Fruit fly (Drosophila melanogaster) whole organism, embryonic: ENCODE measurements around the gene Z600.

Experiments used
- B-H2 ChIP-seq: fragments of 200-800 bp; sonication (Bioruptor generic); optimal IDR thresholded peaks from 2 replicates; lab custom pipeline; 2018; ENCODE audit warnings: missing biosample characterization, mild to moderate bottlenecking, missing genetic modification characterization
- BEAF-32 ChIP-seq: fragments of 200-800 bp; sonication (Bioruptor generic); optimal IDR thresholded peaks from 3 replicates; lab custom pipeline; 2017; ENCODE audit warnings: missing biosample characterization, missing genetic modification characterization, mild to moderate bottlenecking, moderate library complexity, missing genetic modification reagents
- CG10431 ChIP-seq: fragments of 200-800 bp; sonication (Bioruptor generic); optimal IDR thresholded peaks from 3 replicates; lab custom pipeline; 2018; ENCODE audit warnings: missing biosample characterization, mild to moderate bottlenecking, missing genetic modification characterization
- CG10979 ChIP-seq: fragments of 200-800 bp; sonication (Bioruptor generic); optimal IDR thresholded peaks from 2 replicates; lab custom pipeline; 2018; ENCODE audit warnings: missing biosample characterization, mild to moderate bottlenecking, missing genetic modification characterization, moderate library complexity
- CG11093 ChIP-seq: fragments of 200-800 bp; sonication (Bioruptor generic); IDR thresholded peaks from 3 replicates; pipeline ENCODE4 v1.3.6; 2022; ENCODE audit warnings: missing biosample characterization, missing genetic modification characterization
- CG12104 ChIP-seq: fragments of 200-800 bp; sonication (Bioruptor generic); optimal IDR thresholded peaks from 3 replicates; lab custom pipeline; 2016; ENCODE audit warnings: missing biosample characterization, missing genetic modification characterization
- CG12769 ChIP-seq: fragments of 200-800 bp; sonication (Bioruptor generic); optimal IDR thresholded peaks from 2 replicates; lab custom pipeline; 2019; ENCODE audit warnings: missing biosample characterization, mild to moderate bottlenecking, missing genetic modification characterization, moderate library complexity
- CG13894 ChIP-seq: fragments of 200-800 bp; sonication (Bioruptor generic); optimal IDR thresholded peaks from 3 replicates; lab custom pipeline; 2018; ENCODE audit warnings: missing biosample characterization, mild to moderate bottlenecking, missing genetic modification characterization, moderate library complexity
- CG14441 ChIP-seq: fragments of 200-800 bp; sonication (Bioruptor generic); IDR thresholded peaks from 2 replicates; pipeline ENCODE4 v1.3.6; 2022; ENCODE audit warnings: missing biosample characterization, missing genetic modification characterization
- CG14965 ChIP-seq: fragments of 200-800 bp; sonication (Bioruptor generic); optimal IDR thresholded peaks from 2 replicates; lab custom pipeline; 2016; ENCODE audit warnings: missing biosample characterization, missing genetic modification characterization, borderline replicate concordance
- CG1529 ChIP-seq: fragments of 200-800 bp; sonication (Bioruptor generic); optimal IDR thresholded peaks from 3 replicates; lab custom pipeline; 2018; ENCODE audit warnings: missing biosample characterization, missing genetic modification characterization
- CG15601 ChIP-seq: fragments of 200-800 bp; sonication (Bioruptor generic); optimal IDR thresholded peaks from 3 replicates; lab custom pipeline; 2019; ENCODE audit warnings: missing biosample characterization, mild to moderate bottlenecking, missing genetic modification characterization, moderate library complexity
- CG1602 ChIP-seq: fragments of 200-800 bp; sonication (Bioruptor generic); optimal IDR thresholded peaks from 3 replicates; lab custom pipeline; 2016; ENCODE audit warnings: missing biosample characterization, missing genetic modification characterization
- CG17802 ChIP-seq: fragments of 200-800 bp; sonication (Bioruptor generic); optimal IDR thresholded peaks from 2 replicates; lab custom pipeline; 2018; ENCODE audit warnings: missing biosample characterization, mild to moderate bottlenecking, missing genetic modification characterization, moderate library complexity
- CG18764 ChIP-seq: fragments of 200-800 bp; sonication (Bioruptor generic); optimal IDR thresholded peaks from 3 replicates; lab custom pipeline; 2016; ENCODE audit warnings: missing biosample characterization, missing genetic modification characterization
- CG2889 ChIP-seq: fragments of 200-800 bp; sonication (Bioruptor generic); IDR thresholded peaks from 3 replicates; pipeline ENCODE4 v1.3.6; 2022; ENCODE audit warnings: missing biosample characterization, missing genetic modification characterization
- CG32767 ChIP-seq: fragments of 200-800 bp; sonication (Bioruptor generic); IDR thresholded peaks from 2 replicates; pipeline ENCODE4 v1.3.6; 2022; ENCODE audit warnings: missing biosample characterization, missing genetic modification characterization
- CG3838 ChIP-seq: fragments of 200-800 bp; sonication (Bioruptor generic); optimal IDR thresholded peaks from 3 replicates; lab custom pipeline; 2016; ENCODE audit warnings: missing biosample characterization, missing genetic modification characterization
- CG43689 ChIP-seq: fragments of 200-800 bp; sonication (Bioruptor generic); IDR thresholded peaks from 2 replicates; pipeline ENCODE4 v1.3.6; 2022; ENCODE audit warnings: missing biosample characterization, missing genetic modification characterization
- CG4404 ChIP-seq: fragments of 200-800 bp; sonication (Bioruptor generic); IDR thresholded peaks from 2 replicates; pipeline ENCODE4 v1.3.6; 2022; ENCODE audit warnings: missing biosample characterization, missing genetic modification characterization
- CG4707 ChIP-seq: fragments of 200-800 bp; sonication (Bioruptor generic); optimal IDR thresholded peaks from 2 replicates; lab custom pipeline; 2018; ENCODE audit warnings: missing biosample characterization, mild to moderate bottlenecking, missing genetic modification characterization, moderate library complexity
- CG6254 ChIP-seq: fragments of 200-800 bp; sonication (Bioruptor generic); optimal IDR thresholded peaks from 3 replicates; lab custom pipeline; 2017; ENCODE audit warnings: mild to moderate bottlenecking, missing biosample characterization, missing genetic modification reagents, missing genetic modification characterization
- CG6272 ChIP-seq: fragments of 200-800 bp; sonication (Bioruptor generic); IDR thresholded peaks from 2 replicates; pipeline ENCODE4 v1.3.6; 2022; ENCODE audit warnings: missing biosample characterization, missing genetic modification characterization
- CG6689 ChIP-seq: fragments of 200-800 bp; sonication (Bioruptor generic); IDR thresholded peaks from 2 replicates; pipeline ENCODE4 v1.3.6; 2022; ENCODE audit warnings: missing biosample characterization, missing genetic modification characterization
- CG9609 ChIP-seq: fragments of 200-800 bp; sonication (Bioruptor generic); optimal IDR thresholded peaks from 3 replicates; lab custom pipeline; 2016; ENCODE audit warnings: missing biosample characterization, missing genetic modification characterization
- CG9876 ChIP-seq: fragments of 200-800 bp; sonication (Bioruptor generic); optimal IDR thresholded peaks from 2 replicates; lab custom pipeline; 2016; ENCODE audit warnings: missing biosample characterization, missing genetic modification characterization
- Dad ChIP-seq: fragments of 200-800 bp; sonication (Bioruptor generic); optimal IDR thresholded peaks from 3 replicates; lab custom pipeline; 2016; ENCODE audit warnings: missing biosample characterization, missing genetic modification characterization
- Dip2 ChIP-seq: fragments of 200-800 bp; sonication (Bioruptor generic); IDR thresholded peaks from 2 replicates; pipeline ENCODE4 v1.3.6; 2022; ENCODE audit warnings: missing biosample characterization, missing genetic modification characterization
- HHEX ChIP-seq: fragments of 200-800 bp; sonication (Bioruptor generic); optimal IDR thresholded peaks from 3 replicates; lab custom pipeline; 2017; ENCODE audit warnings: missing biosample characterization, mild to moderate bottlenecking, missing genetic modification characterization, missing genetic modification reagents
- Hmx ChIP-seq: fragments of 200-800 bp; sonication (Bioruptor generic); optimal IDR thresholded peaks from 2 replicates; lab custom pipeline; 2016; ENCODE audit warnings: missing biosample characterization, missing genetic modification characterization
- Lim3 ChIP-seq: fragments of 200-800 bp; sonication (Bioruptor generic); IDR thresholded peaks from 2 replicates; pipeline ENCODE4 v1.3.6; 2022; ENCODE audit warnings: missing biosample characterization, missing genetic modification characterization
- MBD-R2 ChIP-seq: fragments of 200-800 bp; sonication (Bioruptor generic); IDR thresholded peaks from 2 replicates; pipeline ENCODE4 v1.3.6; 2022; ENCODE audit warnings: missing biosample characterization, missing genetic modification characterization
- Ssrp ChIP-seq: fragments of 200-800 bp; sonication (Bioruptor generic); optimal IDR thresholded peaks from 2 replicates; lab custom pipeline; 2018; ENCODE audit warnings: missing biosample characterization, mild to moderate bottlenecking, missing genetic modification characterization, moderate library complexity
- Xrp1 ChIP-seq: fragments of 200-800 bp; sonication (Bioruptor generic); IDR thresholded peaks from 2 replicates; pipeline ENCODE4 v1.3.6; 2022; ENCODE audit warnings: missing biosample characterization, missing genetic modification characterization
- amos ChIP-seq: fragments of 200-800 bp; sonication (Bioruptor generic); IDR thresholded peaks from 2 replicates; pipeline ENCODE4 v1.3.6; 2022; ENCODE audit warnings: missing biosample characterization, missing genetic modification characterization; ENCODE audit not compliant: partially characterized antibody
- crp ChIP-seq, 2 experiments: fragments of 200-800 bp; sonication (Bioruptor generic); optimal IDR thresholded peaks; 2 replicates in 1 of 2; 3 replicates in 1 of 2; lab custom pipeline; 2017; ENCODE audit warnings: missing biosample characterization in 2 of 2, missing genetic modification characterization in 2 of 2, mild to moderate bottlenecking in 1 of 2, moderate library complexity in 1 of 2
- en ChIP-seq: fragments of 200-800 bp; sonication (Bioruptor generic); optimal IDR thresholded peaks from 2 replicates; lab custom pipeline; 2016; ENCODE audit warnings: missing biosample characterization, missing genetic modification characterization
- esg ChIP-seq: fragments of 200-800 bp; sonication (Bioruptor generic); conservative IDR thresholded peaks from 2 replicates; pipeline ENCODE4 v1.3.6; 2022; ENCODE audit warnings: missing biosample characterization, missing genetic modification characterization
- eve ChIP-seq, 2 experiments: fragments of >200 bp; optimal IDR thresholded peaks; 2 replicates each; lab custom pipeline; 2017; ENCODE audit warnings: missing biosample characterization in 2 of 2, missing genetic modification characterization in 2 of 2
- gcm ChIP-seq: fragments of 200-800 bp; sonication (Bioruptor generic); optimal IDR thresholded peaks from 2 replicates; lab custom pipeline; 2019; ENCODE audit warnings: missing biosample characterization, mild to moderate bottlenecking, missing genetic modification characterization, moderate library complexity
- hbn ChIP-seq: fragments of 200-800 bp; sonication (Bioruptor generic); IDR thresholded peaks from 2 replicates; pipeline ENCODE4 v1.3.6; 2022; ENCODE audit warnings: missing biosample characterization, missing genetic modification characterization; ENCODE audit not compliant: partially characterized antibody
- klu ChIP-seq: fragments of 200-800 bp; sonication (Bioruptor generic); IDR thresholded peaks from 2 replicates; pipeline ENCODE4 v1.3.6; 2022; ENCODE audit warnings: missing biosample characterization, missing genetic modification characterization
- nom ChIP-seq: fragments of 200-800 bp; sonication (Bioruptor generic); optimal IDR thresholded peaks from 2 replicates; lab custom pipeline; 2017; ENCODE audit warnings: missing biosample characterization, missing genetic modification characterization, mild to moderate bottlenecking, moderate library complexity, missing genetic modification reagents
- odd ChIP-seq: fragments of 200-800 bp; sonication (Bioruptor generic); optimal IDR thresholded peaks from 2 replicates; lab custom pipeline; 2017; ENCODE audit warnings: missing biosample characterization, mild to moderate bottlenecking, missing genetic modification characterization
- sc ChIP-seq, 3 experiments: fragments of >200 bp in 2 of 3; fragments of 200-800 bp in 1 of 3; sonication (Bioruptor generic) in 1 of 3; optimal IDR thresholded peaks; 2 replicates in 2 of 3; 3 replicates in 1 of 3; lab custom pipeline; 2017; ENCODE audit warnings: mild to moderate bottlenecking in 1 of 3, missing biosample characterization in 1 of 3, missing genetic modification characterization in 1 of 3, missing genetic modification reagents in 1 of 3
- sd ChIP-seq: fragments of 200-800 bp; sonication (Bioruptor generic); optimal IDR thresholded peaks from 3 replicates; lab custom pipeline; 2018; ENCODE audit warnings: missing biosample characterization, mild to moderate bottlenecking, missing genetic modification characterization, moderate library complexity
- sqz ChIP-seq: fragments of 200-800 bp; sonication (Bioruptor generic); optimal IDR thresholded peaks from 3 replicates; lab custom pipeline; 2018; ENCODE audit warnings: missing biosample characterization, mild to moderate bottlenecking, missing genetic modification characterization
- stwl ChIP-seq: fragments of 200-800 bp; sonication (Bioruptor generic); optimal IDR thresholded peaks from 3 replicates; lab custom pipeline; 2018; ENCODE audit warnings: missing biosample characterization, mild to moderate bottlenecking, missing genetic modification characterization, moderate library complexity
- sug ChIP-seq: fragments of 200-800 bp; optimal IDR thresholded peaks from 2 replicates; lab custom pipeline; 2019; ENCODE audit warnings: missing biosample characterization, mild to moderate bottlenecking, missing genetic modification characterization, moderate library complexity
- ttk ChIP-seq: fragments of 200-800 bp; sonication (Bioruptor generic); IDR thresholded peaks from 2 replicates; pipeline ENCODE4 v2.1.2; 2022; ENCODE audit warnings: missing biosample characterization, missing genetic modification characterization

The Z600 gene

dm6 chr3L:15508233-15508632 lies 628 bp upstream of the Z600 start, which contains the start of gene CG7841 (continued):
- peak; percentile 99 for TF ChIP-seq sug
- TF ChIP-seq CG11093 (GFP tag; lab: Robert Waterston, UW), result peak; percentile 79; the same call in 2 of the 3 replicates
- TF ChIP-seq sd (tag; lab: Kevin White, UChicago), result peak; percentile 90
- TF ChIP-seq CG6254, result peak; percentile 96
- TF ChIP-seq CG6689 (GFP tag; lab: Robert Waterston, UW), result peak; percentile 96
- TF ChIP-seq CG12769 (tag; lab: Kevin White, UChicago), result peak; percentile 98
- TF ChIP-seq en (GFP tag; lab: Kevin White, UChicago), result peak; percentile 97
- TF ChIP-seq CG32767 (GFP tag; lab: Robert Waterston, UW), result peak; percentile 96
- no peak for TF ChIP-seq Dip2
- peak; percentile 97 for TF ChIP-seq CG12104 (GFP tag; lab: Kevin White, UChicago)
- TF ChIP-seq CG10979 (tag; lab: Kevin White, UChicago), result peak; percentile 99
- TF ChIP-seq CG9876 (GFP tag; lab: Kevin White, UChicago), result peak; percentile 86
- peak; percentile 84 for TF ChIP-seq CG14965 (GFP tag; lab: Kevin White, UChicago)
- TF ChIP-seq stwl (tag; lab: Kevin White, UChicago), result peak; percentile 78
- TF ChIP-seq ttk (GFP tag; lab: Robert Waterston, UW), result peak; percentile 94
- TF ChIP-seq Dad, result peak; percentile 96
- peak; percentile 99 for TF ChIP-seq B-H2
- peak; percentile 96 for TF ChIP-seq CG1529 (GFP tag; lab: Kevin White, UChicago)
- TF ChIP-seq CG18764 (GFP tag; lab: Kevin White, UChicago), result peak; percentile 94
- TF ChIP-seq Lim3 (GFP tag; lab: Robert Waterston, UW), result no peak; the same call in 1 of the 2 replicates
- TF ChIP-seq CG2889, result peak; percentile 86
- no peak; the same call in 1 of the 2 replicates for TF ChIP-seq klu (GFP tag; lab: Robert Waterston, UW)
- peak; percentile 95 for TF ChIP-seq Ssrp (tag; lab: Kevin White, UChicago)
- TF ChIP-seq nom (GFP tag; lab: Kevin White, UChicago), result peak; percentile 98
- peak; percentile 99 for TF ChIP-seq gcm
- peak; percentile 56 to 87 for TF ChIP-seq crp (GFP tag; optimal IDR thresholded peaks at IDR 0.05; lab: Kevin White, UChicago)
- peak; percentile 98 for TF ChIP-seq HHEX (GFP tag; lab: Kevin White, UChicago)
- TF ChIP-seq amos (GFP tag; lab: Robert Waterston, UW), result no peak
- peak; percentile 99 for TF ChIP-seq odd (GFP tag; lab: Kevin White, UChicago)
- TF ChIP-seq Xrp1, result peak; percentile 98
- TF ChIP-seq CG14441 (GFP tag; lab: Robert Waterston, UW), result peak; percentile 91; the same call in 1 of the 2 replicates
- peak; percentile 94 for TF ChIP-seq MBD-R2 (GFP tag; lab: Robert Waterston, UW)
- TF ChIP-seq CG17802 (tag; lab: Kevin White, UChicago), result peak; percentile 85
- peak; percentile 93 for TF ChIP-seq Hmx (GFP tag; lab: Kevin White, UChicago)
- no peak for TF ChIP-seq eve (GFP tag; optimal IDR thresholded peaks at IDR 0.05; lab: Kevin White, UChicago)
- TF ChIP-seq CG10431 (GFP tag; lab: Kevin White, UChicago), result peak; percentile 96
- TF ChIP-seq sqz (GFP tag; lab: Kevin White, UChicago), result peak; percentile 97
- TF ChIP-seq CG43689 (GFP tag; lab: Robert Waterston, UW), result no peak; the same call in 1 of the 2 replicates
- TF ChIP-seq CG4404 (GFP tag; lab: Robert Waterston, UW), result no peak
- TF ChIP-seq BEAF-32 (GFP tag; lab: Kevin White, UChicago), result peak; percentile 29
- peak; percentile 96 for TF ChIP-seq CG4707 (GFP tag; lab: Kevin White, UChicago)
- TF ChIP-seq hbn (GFP tag; lab: Robert Waterston, UW), result no peak
- TF ChIP-seq CG3838, result peak; percentile 91
- peak; percentile 93 for TF ChIP-seq CG1602 (GFP tag; lab: Kevin White, UChicago)
- TF ChIP-seq sc (optimal IDR thresholded peaks at IDR 0.05; lab: Kevin White, UChicago), result no peak
- TF ChIP-seq sc (GFP tag; optimal IDR thresholded peaks at IDR 0.05; lab: Kevin White, UChicago), result peak; percentile 95
- peak; percentile 97 for TF ChIP-seq CG15601 (tag; lab: Kevin White, UChicago)
- peak; percentile 94 for TF ChIP-seq esg
- TF ChIP-seq CG13894 (tag; lab: Kevin White, UChicago), result peak; percentile 98
- peak; percentile 96 for TF ChIP-seq CG9609
- no peak; the same call in 1 of the 2 replicates for TF ChIP-seq CG6272 (GFP tag; lab: Robert Waterston, UW)
